Worm (Caenorhabditis elegans): ENCODE data around the gene acd-3.

DNA sequence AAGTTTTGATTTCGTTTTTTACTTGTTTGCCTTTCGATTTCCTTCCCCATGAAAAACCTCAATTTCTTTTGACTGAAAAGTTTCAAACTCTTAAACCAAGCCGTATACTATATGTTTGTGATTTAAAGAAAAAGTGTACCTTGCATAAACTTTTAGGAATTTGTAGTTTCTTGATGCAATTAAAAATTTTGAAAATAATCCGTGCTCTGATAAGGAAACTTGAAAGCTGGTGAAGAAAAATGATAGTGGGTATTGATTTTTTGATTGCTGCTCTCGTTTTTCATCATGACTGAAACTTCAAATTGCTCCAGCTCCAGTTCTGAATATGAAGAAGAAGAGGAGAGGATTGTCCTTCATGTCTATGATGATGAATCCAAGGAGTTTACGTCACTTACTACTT, at the start of gene acd-3:
- no peak for TF ChIP-seq tbx-11 (GFP tag; IDR thresholded peaks at IDR 0.05)
- no peak for TF ChIP-seq aly-1 (tag; optimal IDR thresholded peaks at IDR 0.05)
- no peak for TF ChIP-seq F13C5.2 (tag; optimal IDR thresholded peaks at IDR 0.05)
- TF ChIP-seq sea-1 (GFP tag; conservative IDR thresholded peaks at IDR 0.05): no peak
- TF ChIP-seq ama-1 (optimal IDR thresholded peaks at IDR 0.05): no peak

Data from whole organism, early embryonic.